Fruit fly (Drosophila melanogaster) whole organism, prepupa: Measurements from ENCODE around the gene CG2616.

Source experiments
- Blimp-1 ChIP-seq: fragments of 200-800 bp; sonication (Bioruptor generic); optimal IDR thresholded peaks from 3 replicates; lab custom pipeline; 2017; ENCODE audit warnings: missing biosample characterization, missing genetic modification characterization, mild to moderate bottlenecking, moderate library complexity, missing genetic modification reagents
- CG11294 ChIP-seq: fragments of 200-800 bp; sonication (Bioruptor generic); IDR thresholded peaks from 2 replicates; pipeline ENCODE4 v1.3.6; 2022; ENCODE audit warnings: missing biosample characterization, missing genetic modification characterization
- CG11762 ChIP-seq: fragments of 200-800 bp; sonication (Bioruptor generic); optimal IDR thresholded peaks from 3 replicates; lab custom pipeline; 2016; ENCODE audit warnings: missing biosample characterization, missing genetic modification characterization; ENCODE audit not compliant: insufficient read depth
- CG1621 ChIP-seq: fragments of 200-800 bp; sonication (Bioruptor generic); optimal IDR thresholded peaks from 3 replicates; lab custom pipeline; 2018; ENCODE audit warnings: missing biosample characterization, mild to moderate bottlenecking, missing genetic modification characterization
- CG16779 ChIP-seq: fragments of 200-800 bp; sonication (Bioruptor generic); optimal IDR thresholded peaks from 3 replicates; lab custom pipeline; 2017; ENCODE audit warnings: missing biosample characterization, mild to moderate bottlenecking, missing genetic modification characterization
- CG3032 ChIP-seq: fragments of 200-800 bp; optimal IDR thresholded peaks from 2 replicates; lab custom pipeline; 2019; ENCODE audit warnings: missing biosample characterization, mild to moderate bottlenecking, missing genetic modification characterization, moderate library complexity
- CG31627 ChIP-seq: fragments of 200-800 bp; sonication (Bioruptor generic); optimal IDR thresholded peaks from 3 replicates; lab custom pipeline; 2016; ENCODE audit warnings: missing biosample characterization, missing genetic modification characterization
- CG8319 ChIP-seq: fragments of 200-800 bp; sonication (Bioruptor generic); optimal IDR thresholded peaks from 3 replicates; lab custom pipeline; 2016; ENCODE audit warnings: missing biosample characterization, missing genetic modification characterization
- Eip75B ChIP-seq: fragments of 200-800 bp; sonication (Bioruptor generic); optimal IDR thresholded peaks from 3 replicates; lab custom pipeline; 2016; ENCODE audit warnings: missing biosample characterization, missing genetic modification characterization
- Eip78C ChIP-seq: fragments of 200-800 bp; sonication (Bioruptor generic); peaks from one replicate; lab custom pipeline; 2016; ENCODE audit warnings: missing biosample characterization, missing genetic modification characterization
- Gug ChIP-seq: fragments of 200-800 bp; sonication (Bioruptor generic); IDR thresholded peaks from 2 replicates; pipeline ENCODE4 v1.3.6; 2022; ENCODE audit warnings: missing biosample characterization, missing genetic modification characterization
- Hr39 ChIP-seq: fragments of 200-800 bp; sonication (Bioruptor generic); optimal IDR thresholded peaks from 2 replicates; lab custom pipeline; 2016; ENCODE audit warnings: missing biosample characterization, missing genetic modification characterization
- Hr4 ChIP-seq: fragments of 200-800 bp; sonication (Bioruptor generic); optimal IDR thresholded peaks from 3 replicates; lab custom pipeline; 2016; ENCODE audit warnings: missing biosample characterization, missing genetic modification characterization
- Lpt ChIP-seq: fragments of 200-800 bp; sonication (Bioruptor generic); optimal IDR thresholded peaks from 3 replicates; lab custom pipeline; 2016; ENCODE audit warnings: missing biosample characterization, missing genetic modification characterization
- OdsH ChIP-seq: fragments of 200-800 bp; sonication (Bioruptor generic); optimal IDR thresholded peaks from 3 replicates; lab custom pipeline; 2016; ENCODE audit warnings: missing biosample characterization, missing genetic modification characterization
- Smox ChIP-seq: fragments of 200-800 bp; sonication (Bioruptor generic); optimal IDR thresholded peaks from 3 replicates; lab custom pipeline; 2016; ENCODE audit warnings: missing biosample characterization, missing genetic modification characterization
- Sox102F ChIP-seq: fragments of 200-800 bp; sonication (Bioruptor generic); optimal IDR thresholded peaks from 2 replicates; lab custom pipeline; 2016; ENCODE audit warnings: missing biosample characterization, mild to moderate bottlenecking, missing genetic modification characterization
- Sox15 ChIP-seq: fragments of 200-800 bp; sonication (Bioruptor generic); optimal IDR thresholded peaks from 3 replicates; lab custom pipeline; 2016; ENCODE audit warnings: missing biosample characterization, missing genetic modification characterization
- cyc ChIP-seq: fragments of 200-800 bp; sonication (Bioruptor generic); optimal IDR thresholded peaks from 3 replicates; lab custom pipeline; 2016; ENCODE audit warnings: missing biosample characterization, missing genetic modification characterization
- esn ChIP-seq: fragments of 200-800 bp; sonication (Bioruptor generic); optimal IDR thresholded peaks from 2 replicates; lab custom pipeline; 2016; ENCODE audit warnings: missing biosample characterization, mild to moderate bottlenecking, missing genetic modification characterization, moderate library complexity
- fd59A ChIP-seq: fragments of 200-800 bp; sonication (Bioruptor generic); optimal IDR thresholded peaks from 2 replicates; lab custom pipeline; 2017; ENCODE audit warnings: missing biosample characterization, mild to moderate bottlenecking, missing genetic modification characterization, missing genetic modification reagents
- fkh ChIP-seq: fragments of 200-800 bp; sonication (Bioruptor generic); optimal IDR thresholded peaks from 3 replicates; lab custom pipeline; 2017; ENCODE audit warnings: missing biosample characterization, mild to moderate bottlenecking, missing genetic modification characterization, moderate library complexity
- net ChIP-seq: fragments of 200-800 bp; sonication (Bioruptor generic); optimal IDR thresholded peaks from 3 replicates; lab custom pipeline; 2016; ENCODE audit warnings: missing biosample characterization, missing genetic modification characterization
- pdm3 ChIP-seq: fragments of 200-800 bp; sonication (Bioruptor generic); optimal IDR thresholded peaks from 3 replicates; lab custom pipeline; 2016; ENCODE audit warnings: missing biosample characterization, missing genetic modification characterization
- svp ChIP-seq: fragments of 200-800 bp; sonication (Bioruptor generic); peaks from one replicate; lab custom pipeline; 2016; ENCODE audit warnings: missing biosample characterization, missing genetic modification characterization
- topi ChIP-seq: fragments of 200-800 bp; sonication (Bioruptor generic); optimal IDR thresholded peaks from 3 replicates; lab custom pipeline; 2016; ENCODE audit warnings: missing biosample characterization, missing genetic modification characterization
- vri ChIP-seq: fragments of 200-800 bp; sonication (Bioruptor generic); optimal IDR thresholded peaks from 3 replicates; lab custom pipeline; 2016; ENCODE audit warnings: missing biosample characterization, mild to moderate bottlenecking, missing genetic modification characterization

CG2616 gene

DNA sequence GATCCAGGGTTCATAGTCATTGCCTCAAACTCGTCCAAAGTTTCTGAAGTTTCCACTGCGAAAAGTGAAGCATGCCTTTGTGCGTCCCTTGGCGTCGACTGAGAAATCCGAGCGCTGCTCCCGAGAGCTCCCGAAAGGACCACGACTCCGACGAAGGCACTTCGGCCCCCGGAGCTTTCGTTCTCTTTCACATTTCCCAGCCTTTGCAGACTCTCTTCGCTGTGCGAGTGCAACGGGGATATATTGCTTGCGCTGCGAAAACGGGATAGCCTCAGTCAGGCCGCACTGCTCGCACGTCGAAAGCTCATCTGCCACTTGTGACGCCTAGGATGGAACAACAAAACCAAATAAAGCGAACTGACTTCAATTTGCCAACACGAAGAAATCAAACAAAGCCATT is 31.3 kb downstream of the CG2616 start (continued):
- TF ChIP-seq Eip75B (no peak), pdm3 (GFP tag; lab: Kevin White, UChicago) (no peak)

DNA sequence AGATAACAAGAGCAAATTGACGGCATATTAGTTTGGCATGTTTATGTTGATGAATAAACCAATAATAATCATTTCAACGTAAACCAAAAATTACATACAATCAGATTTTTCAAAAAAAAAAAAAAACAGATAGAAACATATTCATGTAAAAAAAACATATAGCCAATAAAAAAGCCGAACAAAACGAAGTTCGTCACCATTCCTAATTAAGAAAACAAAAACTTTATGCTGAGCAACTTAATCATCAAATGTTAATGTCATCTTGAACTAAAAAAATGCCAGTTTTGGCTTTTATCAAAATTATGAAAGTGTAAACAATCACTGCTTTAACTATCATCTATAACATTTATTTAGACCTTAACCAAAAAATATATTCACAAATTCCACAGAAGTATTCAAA is 35.6 kb downstream of the CG2616 start, which contains the start of gene CG10919:
Gene CG10919 (plus strand): TSS at position 301 of the 400 bp plus-strand sequence.
- TF ChIP-seq Hr39 (GFP tag; lab: Kevin White, UChicago) (no peak), topi (GFP tag; lab: Kevin White, UChicago) (no peak), CG16779 (tag; lab: Kevin White, UChicago) (no peak), Gug (GFP tag; lab: Robert Waterston, UW) (no peak), CG8319 (GFP tag; lab: Kevin White, UChicago) (no peak), Sox15 (no peak)

DNA sequence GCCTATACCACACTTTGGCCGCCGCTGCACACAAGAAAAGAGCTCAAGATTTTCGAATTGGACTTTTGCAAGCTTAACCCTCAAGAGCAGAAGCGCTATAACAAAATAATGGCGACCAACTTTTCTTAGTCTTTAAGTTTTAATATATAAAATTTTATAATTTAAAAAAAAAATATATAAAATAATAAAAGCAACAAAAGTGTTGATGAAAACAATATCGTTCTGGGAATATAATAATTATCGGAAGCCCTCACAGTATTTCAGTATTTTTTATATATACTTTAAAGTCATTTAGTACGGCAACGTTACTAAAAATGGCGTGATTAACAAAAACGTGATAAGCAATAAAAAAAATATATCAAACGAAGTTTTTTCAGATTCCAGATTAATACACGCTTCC is 37.3 kb downstream of the CG2616 start, which contains the start of gene Sp7:
Gene Sp7 (plus strand): TSS at position 301 of the 400 bp plus-strand sequence.
- TF ChIP-seq Eip78C (no peak), Hr4 (GFP tag; lab: Kevin White, UChicago) (no peak), pdm3 (GFP tag; lab: Kevin White, UChicago) (no peak), Sox102F (no peak), esn (GFP tag; lab: Kevin White, UChicago) (no peak), CG3032 (tag; lab: Kevin White, UChicago) (no peak), cyc (no peak), Smox (no peak), CG16779 (tag; lab: Kevin White, UChicago) (no peak), CG1621 (tag; lab: Kevin White, UChicago) (no peak), Blimp-1 (GFP tag; lab: Kevin White, UChicago) (no peak), fkh (no peak), vri (no peak), Lpt (GFP tag; lab: Kevin White, UChicago) (no peak), net (GFP tag; lab: Kevin White, UChicago) (no peak), CG11294 (GFP tag; lab: Robert Waterston, UW) (no peak), Sox15 (no peak), CG31627 (GFP tag; lab: Kevin White, UChicago) (no peak)

DNA sequence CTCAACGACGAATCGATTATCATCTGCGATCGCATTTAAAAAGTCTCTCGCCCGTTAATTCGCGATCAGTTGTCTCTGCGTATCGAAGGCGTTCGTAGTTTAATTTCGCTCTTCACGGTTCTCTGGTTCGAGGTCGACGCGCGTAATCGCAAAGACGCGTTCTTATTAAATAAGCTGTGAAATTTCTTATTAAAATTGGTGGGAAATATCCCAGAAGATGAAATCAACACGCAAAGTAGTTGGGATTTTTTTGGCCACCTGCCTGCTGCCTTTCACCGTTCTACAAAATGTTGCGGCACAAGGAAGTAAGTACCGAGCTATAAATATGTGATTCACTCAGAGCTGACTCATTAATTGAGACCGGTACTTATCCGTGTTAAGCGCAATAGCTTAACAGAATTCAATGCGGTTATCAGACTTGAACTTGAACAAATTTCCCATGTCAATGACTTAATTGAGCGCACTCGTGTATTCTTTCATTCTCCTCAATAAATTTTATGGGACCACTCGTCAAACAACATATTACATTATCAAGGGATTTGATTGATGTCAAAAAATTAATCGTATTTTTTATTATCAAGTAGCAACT is 38.8 kb downstream of the CG2616 start:
- TF ChIP-seq vri = peak; percentile 12
- TF ChIP-seq CG11762 = no peak
- TF ChIP-seq OdsH (GFP tag; lab: Kevin White, UChicago) = no peak
- TF ChIP-seq svp = peak; percentile 95
- no peak for TF ChIP-seq Sox15
- TF ChIP-seq Eip78C = peak; percentile 45
- TF ChIP-seq Hr39 (GFP tag; lab: Kevin White, UChicago) = no peak
- TF ChIP-seq fd59A (GFP tag; lab: Kevin White, UChicago) = no peak

DNA sequence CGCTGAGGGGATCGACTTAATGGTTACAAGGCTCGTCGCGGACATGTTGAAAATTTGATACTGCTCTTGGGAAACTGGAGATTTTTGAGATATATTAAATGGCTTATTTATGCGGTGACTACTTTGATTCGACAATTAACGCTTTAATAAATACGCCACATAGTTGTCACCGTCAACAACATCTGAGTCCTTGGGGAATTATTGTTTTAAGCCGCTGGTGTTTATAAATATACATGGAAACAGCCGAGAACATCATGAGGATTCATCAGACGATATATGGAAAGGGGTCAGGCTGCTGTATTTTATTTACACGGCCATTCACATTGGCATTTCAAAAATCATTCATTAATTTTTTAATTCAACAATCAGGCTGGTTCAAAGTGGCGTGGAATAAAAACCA is 49.4 kb downstream of the CG2616 start, which contains the start of gene CG11286:
Gene CG11286 (minus strand): TSS at position 101 of the 400 bp plus-strand sequence.
- TF ChIP-seq CG8319 (GFP tag; lab: Kevin White, UChicago) = no peak
